Fruit fly (Drosophila melanogaster): ENCODE measurements around the gene msd5.
A peak's percentile ranks its signal among the peaks of the same experiment; 100 is the strongest.

Gene msd5

dm6 chr3L:1342133-1342580, 9.2 kb upstream of the msd5 start, which contains the start of gene indra (continued):
- TF ChIP-seq CG6813 (GFP tag; optimal IDR thresholded peaks at IDR 0.05) (no peak), CG12155 (GFP tag; optimal IDR thresholded peaks at IDR 0.05) (peak; percentile 57), Med (GFP tag) (peak; percentile 93), jumu (GFP tag; optimal IDR thresholded peaks at IDR 0.05) (peak; percentile 52), CG9727 (GFP tag; optimal IDR thresholded peaks at IDR 0.05) (peak; percentile 51), CG17829 (tag; optimal IDR thresholded peaks at IDR 0.05) (peak; percentile 46), BtbVII (GFP tag; optimal IDR thresholded peaks at IDR 0.05) (no peak), YL-1 (GFP tag; optimal IDR thresholded peaks at IDR 0.05) (peak; percentile 96), CG8089 (GFP tag; optimal IDR thresholded peaks at IDR 0.05) (peak; percentile 45), CG18764 (GFP tag; optimal IDR thresholded peaks at IDR 0.05) (peak; percentile 25), gt (GFP tag; IDR thresholded peaks at IDR 0.05) (no peak), org-1 (GFP tag; optimal IDR thresholded peaks at IDR 0.05) (no peak), repo (GFP tag; optimal IDR thresholded peaks at IDR 0.05) (peak; percentile 12), gsb-n (tag; optimal IDR thresholded peaks at IDR 0.05) (no peak), br (optimal IDR thresholded peaks at IDR 0.05) (no peak), ash1 (GFP tag; optimal IDR thresholded peaks at IDR 0.05) (no peak), CG11085 (GFP tag; IDR thresholded peaks at IDR 0.05) (no peak), Taf1 (GFP tag; IDR thresholded peaks at IDR 0.05) (no peak), trem (tag; optimal IDR thresholded peaks at IDR 0.05) (peak; percentile 82), bigmax (GFP tag; optimal IDR thresholded peaks at IDR 0.05) (no peak), vvl (GFP tag; IDR thresholded peaks at IDR 0.05) (peak; percentile 74), CG4820 (GFP tag; optimal IDR thresholded peaks at IDR 0.05) (peak; percentile 36), ato (GFP tag; IDR thresholded peaks at IDR 0.05; ENCODE audit: partially characterized antibody) (peak; percentile 45; the same call in 1 of the 2 replicates), tin (GFP tag; optimal IDR thresholded peaks at IDR 0.05) (peak; percentile 56), dmrt11E (tag; optimal IDR thresholded peaks at IDR 0.05) (peak; percentile 38), CG15479 (GFP tag; optimal IDR thresholded peaks at IDR 0.05) (peak; percentile 39), Xrp1 (GFP tag; IDR thresholded peaks at IDR 0.05) (peak; percentile 29; the same call in 1 of the 2 replicates), hth (optimal IDR thresholded peaks at IDR 0.05) (no peak), Fer3 (tag; optimal IDR thresholded peaks at IDR 0.05) (peak; percentile 7), Sin3A (optimal IDR thresholded peaks at IDR 0.05) (peak; percentile 81), CG9932 (GFP tag; IDR thresholded peaks at IDR 0.05) (peak; percentile 72), CG1603 (tag; optimal IDR thresholded peaks at IDR 0.05) (peak; percentile 27), CG1024 (GFP tag; IDR thresholded peaks at IDR 0.05) (no peak), knrl (GFP tag; IDR thresholded peaks at IDR 0.05; ENCODE audit: partially characterized antibody) (peak; percentile 33; the same call in 1 of the 3 replicates), E2f2 (GFP tag; IDR thresholded peaks at IDR 0.05) (peak; percentile 77), pnt (GFP tag; optimal IDR thresholded peaks at IDR 0.05) (peak; percentile 42), sug (tag; optimal IDR thresholded peaks at IDR 0.05) (peak; percentile 73), Tbp (GFP tag; optimal IDR thresholded peaks at IDR 0.05) (peak; percentile 3), CG7987 (GFP tag; optimal IDR thresholded peaks at IDR 0.05) (no peak), CG12744 (GFP tag; optimal IDR thresholded peaks at IDR 0.05) (peak; percentile 25), CG12659 (GFP tag; optimal IDR thresholded peaks at IDR 0.05) (peak; percentile 81), Antp (GFP tag; optimal IDR thresholded peaks at IDR 0.05) (peak; percentile 61), NfI (GFP tag; optimal IDR thresholded peaks at IDR 0.05) (peak; percentile 67), CG31441 (GFP tag; IDR thresholded peaks at IDR 0.05) (no peak; the same call in 1 of the 2 replicates), gcm (GFP tag; optimal IDR thresholded peaks at IDR 0.05) (no peak), amos (GFP tag; IDR thresholded peaks at IDR 0.05; ENCODE audit: partially characterized antibody) (peak; percentile 58; the same call in 1 of the 2 replicates), CG14710 (tag; optimal IDR thresholded peaks at IDR 0.05) (peak; percentile 69), CG6272 (GFP tag; IDR thresholded peaks at IDR 0.05) (no peak), pho (GFP tag; optimal IDR thresholded peaks at IDR 0.05) (peak; percentile 63), insv (GFP tag; optimal IDR thresholded peaks at IDR 0.05) (peak in 1 of 2 experiments; percentile 54), BEAF-32 (GFP tag; optimal IDR thresholded peaks at IDR 0.05) (peak; percentile 75), CG11398 (GFP tag; optimal IDR thresholded peaks at IDR 0.05) (peak; percentile 12)

Measured in whole organism, embryonic.